Worm (Caenorhabditis elegans): Measurements from ENCODE around the gene T20D4.7.

ce11 chrV:3428697-3429096, 20.0 kb downstream of the T20D4.7 start, which contains the start of gene srab-20:
- TF ChIP-seq nhr-25 (tag; optimal IDR thresholded peaks at IDR 0.05; ENCODE audit: borderline replicate concordance, insufficient read depth) (no peak), ces-1 (GFP tag; optimal IDR thresholded peaks at IDR 0.05) (no peak), nhr-237 (tag; optimal IDR thresholded peaks at IDR 0.05) (no peak), unc-39 (tag; optimal IDR thresholded peaks at IDR 0.05) (no peak), skn-1 (tag; optimal IDR thresholded peaks at IDR 0.05) (no peak), unc-62 (GFP tag; optimal IDR thresholded peaks at IDR 0.05 in 1 of 2) (no peak), unc-62 (tag; optimal IDR thresholded peaks at IDR 0.05) (no peak), aly-2 (tag; optimal IDR thresholded peaks at IDR 0.05) (no peak), nhr-76 (tag; optimal IDR thresholded peaks at IDR 0.05) (no peak)
